Fruit fly (Drosophila melanogaster) whole organism, prepupa: ENCODE data around the gene CG11037.

Experiments used
- Blimp-1 ChIP-seq: fragments of 200-800 bp; sonication (Bioruptor generic); optimal IDR thresholded peaks from 3 replicates; lab custom pipeline; 2017; ENCODE audit warnings: missing biosample characterization, missing genetic modification characterization, mild to moderate bottlenecking, moderate library complexity, missing genetic modification reagents
- CG10631 ChIP-seq: fragments of 200-800 bp; sonication (Bioruptor generic); optimal IDR thresholded peaks from 2 replicates; lab custom pipeline; 2016; ENCODE audit warnings: missing biosample characterization, missing genetic modification characterization
- CG11294 ChIP-seq: fragments of 200-800 bp; sonication (Bioruptor generic); IDR thresholded peaks from 2 replicates; pipeline ENCODE4 v1.3.6; 2022; ENCODE audit warnings: missing biosample characterization, missing genetic modification characterization
- CG11762 ChIP-seq: fragments of 200-800 bp; sonication (Bioruptor generic); optimal IDR thresholded peaks from 3 replicates; lab custom pipeline; 2016; ENCODE audit warnings: missing biosample characterization, missing genetic modification characterization; ENCODE audit not compliant: insufficient read depth
- CG15336 ChIP-seq: fragments of 200-800 bp; sonication (Bioruptor generic); IDR thresholded peaks from 2 replicates; pipeline ENCODE4 v1.3.6; 2022; ENCODE audit warnings: missing biosample characterization, missing genetic modification characterization
- CG16779 ChIP-seq: fragments of 200-800 bp; sonication (Bioruptor generic); optimal IDR thresholded peaks from 3 replicates; lab custom pipeline; 2017; ENCODE audit warnings: missing biosample characterization, mild to moderate bottlenecking, missing genetic modification characterization
- CG3032 ChIP-seq: fragments of 200-800 bp; optimal IDR thresholded peaks from 2 replicates; lab custom pipeline; 2019; ENCODE audit warnings: missing biosample characterization, mild to moderate bottlenecking, missing genetic modification characterization, moderate library complexity
- CG32006 ChIP-seq: fragments of 200-800 bp; sonication (Bioruptor generic); optimal IDR thresholded peaks from 3 replicates; lab custom pipeline; 2017; ENCODE audit warnings: missing biosample characterization, mild to moderate bottlenecking, missing genetic modification characterization
- CG34406 ChIP-seq: fragments of 200-800 bp; sonication (Bioruptor generic); optimal IDR thresholded peaks from 3 replicates; lab custom pipeline; 2016; ENCODE audit warnings: missing biosample characterization, missing genetic modification characterization
- CG4318 ChIP-seq: fragments of 200-800 bp; sonication (Bioruptor generic); optimal IDR thresholded peaks from 3 replicates; lab custom pipeline; 2017; ENCODE audit warnings: missing biosample characterization, mild to moderate bottlenecking, missing genetic modification characterization
- CG6163 ChIP-seq: fragments of 200-800 bp; sonication (Bioruptor generic); IDR thresholded peaks from 3 replicates; pipeline ENCODE4 v1.3.6; 2022; ENCODE audit warnings: missing biosample characterization, missing genetic modification characterization
- CG6276 ChIP-seq: fragments of 200-800 bp; sonication (Bioruptor generic); optimal IDR thresholded peaks from 2 replicates; lab custom pipeline; 2017; ENCODE audit warnings: missing biosample characterization, mild to moderate bottlenecking, missing genetic modification characterization
- CG6792 ChIP-seq: fragments of 200-800 bp; sonication (Bioruptor generic); optimal IDR thresholded peaks from 3 replicates; lab custom pipeline; 2016; ENCODE audit warnings: missing biosample characterization, missing genetic modification characterization
- CG6808 ChIP-seq: fragments of 200-800 bp; sonication (Bioruptor generic); optimal IDR thresholded peaks from 3 replicates; lab custom pipeline; 2017; ENCODE audit warnings: missing biosample characterization, missing genetic modification characterization, mild to moderate bottlenecking, moderate library complexity, missing genetic modification reagents
- CG6854 ChIP-seq: fragments of 200-800 bp; sonication (Bioruptor generic); optimal IDR thresholded peaks from 2 replicates; lab custom pipeline; 2017; ENCODE audit warnings: missing biosample characterization, mild to moderate bottlenecking, missing genetic modification characterization
- CG7368 ChIP-seq: fragments of 200-800 bp; sonication (Bioruptor generic); optimal IDR thresholded peaks from 3 replicates; lab custom pipeline; 2016; ENCODE audit warnings: missing biosample characterization, missing genetic modification characterization
- CG8319 ChIP-seq: fragments of 200-800 bp; sonication (Bioruptor generic); optimal IDR thresholded peaks from 3 replicates; lab custom pipeline; 2016; ENCODE audit warnings: missing biosample characterization, missing genetic modification characterization
- CG8632 ChIP-seq: fragments of 200-800 bp; sonication (Bioruptor generic); optimal IDR thresholded peaks from 3 replicates; lab custom pipeline; 2016; ENCODE audit warnings: missing biosample characterization, missing genetic modification characterization
- CG9139 ChIP-seq: fragments of 200-800 bp; sonication (Bioruptor generic); optimal IDR thresholded peaks from 3 replicates; lab custom pipeline; 2017; ENCODE audit warnings: missing biosample characterization, mild to moderate bottlenecking, missing genetic modification characterization
- Eip75B ChIP-seq: fragments of 200-800 bp; sonication (Bioruptor generic); optimal IDR thresholded peaks from 3 replicates; lab custom pipeline; 2016; ENCODE audit warnings: missing biosample characterization, missing genetic modification characterization
- Eip78C ChIP-seq: fragments of 200-800 bp; sonication (Bioruptor generic); peaks from one replicate; lab custom pipeline; 2016; ENCODE audit warnings: missing biosample characterization, missing genetic modification characterization
- Ets96B ChIP-seq: fragments of 200-800 bp; optimal IDR thresholded peaks from 2 replicates; lab custom pipeline; 2019; ENCODE audit warnings: missing biosample characterization, mild to moderate bottlenecking, missing genetic modification characterization, moderate library complexity
- Gug ChIP-seq: fragments of 200-800 bp; sonication (Bioruptor generic); IDR thresholded peaks from 2 replicates; pipeline ENCODE4 v1.3.6; 2022; ENCODE audit warnings: missing biosample characterization, missing genetic modification characterization
- Hr38 ChIP-seq: sonication (Bioruptor generic); optimal IDR thresholded peaks from 2 replicates; lab custom pipeline; 2016; ENCODE audit warnings: missing biosample characterization, missing genetic modification characterization
- Hr39 ChIP-seq: fragments of 200-800 bp; sonication (Bioruptor generic); optimal IDR thresholded peaks from 2 replicates; lab custom pipeline; 2016; ENCODE audit warnings: missing biosample characterization, missing genetic modification characterization
- Hr4 ChIP-seq: fragments of 200-800 bp; sonication (Bioruptor generic); optimal IDR thresholded peaks from 3 replicates; lab custom pipeline; 2016; ENCODE audit warnings: missing biosample characterization, missing genetic modification characterization
- Lpt ChIP-seq: fragments of 200-800 bp; sonication (Bioruptor generic); optimal IDR thresholded peaks from 3 replicates; lab custom pipeline; 2016; ENCODE audit warnings: missing biosample characterization, missing genetic modification characterization
- Met ChIP-seq: fragments of 200-800 bp; sonication (Bioruptor generic); optimal IDR thresholded peaks from 3 replicates; lab custom pipeline; 2016; ENCODE audit warnings: missing biosample characterization, missing genetic modification characterization
- Sox102F ChIP-seq: fragments of 200-800 bp; sonication (Bioruptor generic); optimal IDR thresholded peaks from 2 replicates; lab custom pipeline; 2016; ENCODE audit warnings: missing biosample characterization, mild to moderate bottlenecking, missing genetic modification characterization
- Sox14 ChIP-seq: fragments of 200-800 bp; sonication (Bioruptor generic); optimal IDR thresholded peaks from 3 replicates; lab custom pipeline; 2016; ENCODE audit warnings: missing biosample characterization, missing genetic modification characterization
- Sox15 ChIP-seq: fragments of 200-800 bp; sonication (Bioruptor generic); optimal IDR thresholded peaks from 3 replicates; lab custom pipeline; 2016; ENCODE audit warnings: missing biosample characterization, missing genetic modification characterization
- achi ChIP-seq: fragments of 200-800 bp; sonication (Bioruptor generic); optimal IDR thresholded peaks from 3 replicates; lab custom pipeline; 2016; ENCODE audit warnings: missing biosample characterization, missing genetic modification characterization
- acj6 ChIP-seq: fragments of 200-800 bp; sonication (Bioruptor generic); optimal IDR thresholded peaks from 3 replicates; lab custom pipeline; 2016; ENCODE audit warnings: missing biosample characterization, missing genetic modification characterization
- cyc ChIP-seq: fragments of 200-800 bp; sonication (Bioruptor generic); optimal IDR thresholded peaks from 3 replicates; lab custom pipeline; 2016; ENCODE audit warnings: missing biosample characterization, missing genetic modification characterization
- dsx ChIP-seq: fragments of 200-800 bp; optimal IDR thresholded peaks from 3 replicates; lab custom pipeline; 2019; ENCODE audit warnings: missing biosample characterization, mild to moderate bottlenecking, missing genetic modification characterization, moderate library complexity; ENCODE audit not compliant: poor library complexity, severe bottlenecking
- eg ChIP-seq: fragments of 200-800 bp; sonication (Bioruptor generic); IDR thresholded peaks from 3 replicates; pipeline ENCODE4 v1.3.6; 2022; ENCODE audit warnings: missing biosample characterization, missing genetic modification characterization
- fd59A ChIP-seq: fragments of 200-800 bp; sonication (Bioruptor generic); optimal IDR thresholded peaks from 2 replicates; lab custom pipeline; 2017; ENCODE audit warnings: missing biosample characterization, mild to moderate bottlenecking, missing genetic modification characterization, missing genetic modification reagents
- fd85E ChIP-seq: fragments of 200-800 bp; sonication (Bioruptor generic); optimal IDR thresholded peaks from 3 replicates; lab custom pipeline; 2016; ENCODE audit warnings: missing biosample characterization, missing genetic modification characterization
- net ChIP-seq: fragments of 200-800 bp; sonication (Bioruptor generic); optimal IDR thresholded peaks from 3 replicates; lab custom pipeline; 2016; ENCODE audit warnings: missing biosample characterization, missing genetic modification characterization
- pdm3 ChIP-seq: fragments of 200-800 bp; sonication (Bioruptor generic); optimal IDR thresholded peaks from 3 replicates; lab custom pipeline; 2016; ENCODE audit warnings: missing biosample characterization, missing genetic modification characterization
- salr ChIP-seq, 2 experiments: fragments of 200-800 bp; sonication (Bioruptor generic); optimal IDR thresholded peaks; 3 replicates each; lab custom pipeline; 2016 to 2018; ENCODE audit warnings: missing biosample characterization in 2 of 2, missing genetic modification characterization in 2 of 2, mild to moderate bottlenecking in 1 of 2
- spab ChIP-seq: fragments of 200-800 bp; sonication (Bioruptor generic); optimal IDR thresholded peaks from 2 replicates; lab custom pipeline; 2017; ENCODE audit warnings: missing biosample characterization, mild to moderate bottlenecking, missing genetic modification characterization, missing genetic modification reagents
- ss ChIP-seq, 2 experiments: fragments of 200-800 bp; sonication (Bioruptor generic); optimal IDR thresholded peaks; 2 replicates in 1 of 2; 3 replicates in 1 of 2; lab custom pipeline; 2017 to 2018; ENCODE audit warnings: mild to moderate bottlenecking in 2 of 2, missing biosample characterization in 2 of 2, missing genetic modification characterization in 2 of 2, moderate library complexity in 1 of 2
- svp ChIP-seq: fragments of 200-800 bp; sonication (Bioruptor generic); peaks from one replicate; lab custom pipeline; 2016; ENCODE audit warnings: missing biosample characterization, missing genetic modification characterization
- topi ChIP-seq: fragments of 200-800 bp; sonication (Bioruptor generic); optimal IDR thresholded peaks from 3 replicates; lab custom pipeline; 2016; ENCODE audit warnings: missing biosample characterization, missing genetic modification characterization
- vri ChIP-seq: fragments of 200-800 bp; sonication (Bioruptor generic); optimal IDR thresholded peaks from 3 replicates; lab custom pipeline; 2016; ENCODE audit warnings: missing biosample characterization, mild to moderate bottlenecking, missing genetic modification characterization

CG11037 gene

DNA sequence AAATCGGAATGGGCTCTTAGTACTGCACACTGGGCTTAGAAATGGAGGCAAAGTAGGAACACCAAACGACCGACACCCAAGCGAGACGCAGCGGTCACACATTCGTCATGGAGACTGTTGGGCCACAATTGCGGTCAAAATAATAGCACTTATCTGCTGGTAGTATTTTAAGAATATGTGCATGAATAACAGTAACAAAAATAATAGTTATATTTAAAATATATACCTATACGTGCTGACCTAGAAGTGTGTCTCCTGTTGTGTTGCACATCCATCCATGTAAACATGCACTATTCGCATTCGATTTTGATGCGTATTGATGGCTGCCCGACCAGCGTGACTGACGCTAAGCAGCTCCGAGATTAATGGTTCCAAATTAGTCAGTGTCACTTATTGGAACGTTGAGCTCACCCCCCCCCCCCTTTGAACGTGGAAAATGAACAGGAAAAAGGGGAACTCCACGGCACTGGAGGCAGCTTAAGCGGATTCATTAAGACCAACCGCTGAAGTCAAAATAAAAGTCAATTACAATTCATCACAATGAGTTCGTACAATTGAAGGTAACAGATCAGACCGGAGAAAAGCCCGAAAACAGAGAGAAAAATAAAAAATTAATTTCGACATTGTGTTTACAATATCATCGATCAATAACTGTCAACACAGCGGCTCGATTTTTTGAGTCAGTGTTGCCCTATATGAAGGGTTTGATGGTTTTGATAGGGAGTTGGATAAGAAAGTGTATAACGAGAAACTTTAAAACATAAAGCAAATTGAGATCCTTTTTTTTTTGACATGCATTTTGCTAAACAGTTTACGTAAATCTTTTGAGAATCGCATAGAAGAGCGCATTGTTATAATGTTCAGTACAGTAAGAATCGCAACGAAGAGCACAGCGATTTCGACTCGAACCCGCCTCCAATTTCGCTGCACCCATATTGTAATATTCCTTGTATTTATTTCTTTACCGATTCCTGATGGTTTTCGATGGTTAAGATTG, 8.3 kb downstream of the CG11037 start (continued):
- TF ChIP-seq Eip78C (GFP tag; lab: Kevin White, UChicago): peak; percentile 84
- peak; percentile 58 for TF ChIP-seq cyc (GFP tag; lab: Kevin White, UChicago)
- peak; percentile 43 for TF ChIP-seq CG7368 (GFP tag; lab: Kevin White, UChicago)
- peak; percentile 14 for TF ChIP-seq Ets96B (tag; lab: Kevin White, UChicago)
- peak; percentile 45 for TF ChIP-seq CG15336 (GFP tag; lab: Robert Waterston, UW)
- TF ChIP-seq Met (GFP tag; lab: Kevin White, UChicago): peak; percentile 50
- peak; percentile 61 for TF ChIP-seq Hr39 (GFP tag; lab: Kevin White, UChicago)
- TF ChIP-seq CG32006 (GFP tag; lab: Kevin White, UChicago): no peak
- peak; percentile 84 for TF ChIP-seq svp (GFP tag; lab: Kevin White, UChicago)
- no peak for TF ChIP-seq fd59A
- peak; percentile 80 for TF ChIP-seq CG6163 (GFP tag; lab: Robert Waterston, UW)

DNA sequence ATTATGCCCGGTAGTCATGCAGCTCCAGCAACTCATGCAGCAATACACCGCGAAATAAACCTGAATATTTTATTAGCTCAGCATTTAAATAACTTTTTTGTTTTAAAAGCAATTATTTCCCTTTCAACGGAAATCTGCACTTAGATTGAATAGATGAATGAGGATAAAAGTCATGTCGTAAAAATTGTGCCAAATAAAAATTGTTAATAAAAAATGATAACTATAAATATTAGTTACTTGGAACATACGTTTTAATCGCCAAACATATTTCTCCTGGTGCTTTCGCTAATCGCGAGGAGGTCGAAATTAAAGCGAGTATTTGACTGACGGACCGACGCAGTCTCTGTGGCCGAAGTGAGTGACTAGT, 9.1 kb downstream of the CG11037 start:
- TF ChIP-seq Sox15 (GFP tag; lab: Kevin White, UChicago): peak; percentile 27
- TF ChIP-seq fd59A: peak; percentile 44
- TF ChIP-seq Hr4 (GFP tag; lab: Kevin White, UChicago): peak; percentile 52
- peak; percentile 35 for TF ChIP-seq Lpt (GFP tag; lab: Kevin White, UChicago)
- TF ChIP-seq fd85E: no peak
- TF ChIP-seq pdm3 (GFP tag; lab: Kevin White, UChicago): peak; percentile 71
- TF ChIP-seq CG6808: peak; percentile 73
- TF ChIP-seq CG11294: no peak
- TF ChIP-seq vri (GFP tag; lab: Kevin White, UChicago): no peak
- peak; percentile 68 for TF ChIP-seq CG15336 (GFP tag; lab: Robert Waterston, UW)
- TF ChIP-seq CG3032 (tag; lab: Kevin White, UChicago): peak; percentile 73
- peak; percentile 28 for TF ChIP-seq CG9139
- no peak for TF ChIP-seq CG6854 (GFP tag; lab: Kevin White, UChicago)
- TF ChIP-seq CG34406 (GFP tag; lab: Kevin White, UChicago): peak; percentile 59
- no peak for TF ChIP-seq Hr38
- TF ChIP-seq achi (GFP tag; lab: Kevin White, UChicago): peak; percentile 56
- peak; percentile 46 for TF ChIP-seq Hr39 (GFP tag; lab: Kevin White, UChicago)
- TF ChIP-seq Met (GFP tag; lab: Kevin White, UChicago): peak; percentile 70
- peak; percentile 33 for TF ChIP-seq CG11762 (GFP tag; lab: Kevin White, UChicago)
- TF ChIP-seq net (GFP tag; lab: Kevin White, UChicago): peak; percentile 13
- peak; percentile 37; the same call in 1 of the 3 replicates for TF ChIP-seq eg (GFP tag; lab: Robert Waterston, UW)
- peak; percentile 47 for TF ChIP-seq Sox102F
- TF ChIP-seq ss (GFP tag; optimal IDR thresholded peaks at IDR 0.05; lab: Kevin White, UChicago): peak; percentile 65 to 76
- TF ChIP-seq svp (GFP tag; lab: Kevin White, UChicago): peak; percentile 74
- no peak for TF ChIP-seq Blimp-1 (GFP tag; lab: Kevin White, UChicago)
- TF ChIP-seq dsx (GFP tag; lab: Kevin White, UChicago): peak; percentile 51
- TF ChIP-seq Ets96B (tag; lab: Kevin White, UChicago): peak; percentile 78
- peak; percentile 58 for TF ChIP-seq CG10631 (GFP tag; lab: Kevin White, UChicago)
- TF ChIP-seq topi (GFP tag; lab: Kevin White, UChicago): peak; percentile 59
- TF ChIP-seq CG4318 (GFP tag; lab: Kevin White, UChicago): peak; percentile 42
- peak; percentile 55 for TF ChIP-seq spab
- TF ChIP-seq CG6792 (GFP tag; lab: Kevin White, UChicago): no peak
- peak; percentile 55 for TF ChIP-seq Sox14
- peak; percentile 30 for TF ChIP-seq Eip75B (GFP tag; lab: Kevin White, UChicago)
- peak; percentile 89 for TF ChIP-seq Eip78C (GFP tag; lab: Kevin White, UChicago)
- peak; percentile 13 for TF ChIP-seq cyc (GFP tag; lab: Kevin White, UChicago)
- TF ChIP-seq CG6276 (GFP tag; lab: Kevin White, UChicago): peak; percentile 37
- peak; percentile 58 for TF ChIP-seq acj6 (GFP tag; lab: Kevin White, UChicago)
- TF ChIP-seq CG16779 (tag; lab: Kevin White, UChicago): no peak
- no peak for TF ChIP-seq Gug
- peak in 1 of 2 experiments; percentile 48 for TF ChIP-seq salr (GFP tag; optimal IDR thresholded peaks at IDR 0.05; lab: Kevin White, UChicago)
- no peak for TF ChIP-seq CG8319 (GFP tag; lab: Kevin White, UChicago)
- peak; percentile 43 for TF ChIP-seq CG8632 (GFP tag; lab: Kevin White, UChicago)
